Fruit fly (Drosophila melanogaster): Measurements from ENCODE around the gene Coprox.

dm6 chr2L:6970813-6971212, 6.6 kb downstream of the Coprox start:
- no peak for TF ChIP-seq CG34367 (tag; optimal IDR thresholded peaks at IDR 0.05)
- no peak for TF ChIP-seq CG12605 (GFP tag; IDR thresholded peaks at IDR 0.05)
- no peak for TF ChIP-seq rn (GFP tag; IDR thresholded peaks at IDR 0.05)
- TF ChIP-seq CG8159 (tag; optimal IDR thresholded peaks at IDR 0.05), result no peak
- no peak for TF ChIP-seq EcR (GFP tag; optimal IDR thresholded peaks at IDR 0.05)
- TF ChIP-seq Snoo (tag; optimal IDR thresholded peaks at IDR 0.05), result no peak

All from whole organism, pupa.